Worm (Caenorhabditis elegans): ENCODE data around the gene W02D7.4.

DNA sequence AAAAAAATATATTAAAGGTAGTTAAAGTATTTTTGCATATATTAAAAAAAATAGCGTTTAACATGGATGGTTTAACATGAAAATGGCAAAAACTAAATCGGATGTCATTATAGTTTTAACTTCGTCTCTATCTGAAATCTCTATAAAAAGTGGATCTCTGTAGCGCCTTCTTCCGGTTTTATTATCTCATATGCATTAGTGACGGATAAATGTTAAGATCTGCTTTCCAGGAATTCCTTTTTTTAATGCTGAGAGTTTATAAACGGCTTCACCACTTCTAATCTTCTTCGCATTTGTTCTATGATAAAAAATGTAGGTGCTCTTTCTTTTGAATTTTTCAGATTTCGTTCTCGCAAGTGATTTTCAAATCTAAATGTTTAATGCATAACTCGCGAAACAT, 45.0 kb upstream of the W02D7.4 start:
- TF ChIP-seq ref-1 (GFP tag; conservative IDR thresholded peaks at IDR 0.05): no peak
- no peak for TF ChIP-seq cog-1 (tag; optimal IDR thresholded peaks at IDR 0.05)
- TF ChIP-seq flt-1 (GFP tag; IDR thresholded peaks at IDR 0.05): no peak
- TF ChIP-seq klf-2 (GFP tag; conservative IDR thresholded peaks at IDR 0.05): no peak
- TF ChIP-seq tab-1 (GFP tag; IDR thresholded peaks at IDR 0.05): no peak
- TF ChIP-seq T22C8.4 (GFP tag; IDR thresholded peaks at IDR 0.05): no peak
- no peak for TF ChIP-seq ztf-23 (GFP tag; IDR thresholded peaks at IDR 0.05)
- TF ChIP-seq ztf-29 (GFP tag; IDR thresholded peaks at IDR 0.05): no peak
